Fruit fly (Drosophila melanogaster) whole organism, embryonic: ENCODE results near the gene CG4115.

Experiments
- Abd-B ChIP-seq: fragments of 200-800 bp; sonication (Bioruptor generic); optimal IDR thresholded peaks from 2 replicates; lab custom pipeline; 2018; ENCODE audit warnings: missing biosample characterization, mild to moderate bottlenecking, missing genetic modification characterization, moderate library complexity
- Atf6 ChIP-seq: fragments of 200-800 bp; sonication (Bioruptor generic); IDR thresholded peaks from 2 replicates; pipeline ENCODE4 v1.3.6; 2022; ENCODE audit warnings: missing biosample characterization, missing genetic modification characterization
- BEAF-32 ChIP-seq: fragments of 200-800 bp; sonication (Bioruptor generic); optimal IDR thresholded peaks from 3 replicates; lab custom pipeline; 2017; ENCODE audit warnings: missing biosample characterization, missing genetic modification characterization, mild to moderate bottlenecking, moderate library complexity, missing genetic modification reagents
- CG1024 ChIP-seq: fragments of 200-800 bp; sonication (Bioruptor generic); IDR thresholded peaks from 2 replicates; pipeline ENCODE4 v1.3.6; 2022; ENCODE audit warnings: missing biosample characterization, missing genetic modification characterization
- CG10462 ChIP-seq: fragments of 200-800 bp; sonication (Bioruptor generic); optimal IDR thresholded peaks from 2 replicates; lab custom pipeline; 2016; ENCODE audit warnings: missing biosample characterization, missing genetic modification characterization
- CG10654 ChIP-seq: fragments of 200-800 bp; sonication (Bioruptor generic); optimal IDR thresholded peaks from 2 replicates; lab custom pipeline; 2016; ENCODE audit warnings: missing biosample characterization, missing genetic modification characterization
- CG11695 ChIP-seq: fragments of 200-800 bp; sonication (Bioruptor generic); IDR thresholded peaks from 3 replicates; pipeline ENCODE4 v1.3.6; 2022; ENCODE audit warnings: missing biosample characterization, missing genetic modification characterization
- CG12155 ChIP-seq: fragments of 200-800 bp; sonication (Bioruptor generic); optimal IDR thresholded peaks from 3 replicates; lab custom pipeline; 2016; ENCODE audit warnings: missing biosample characterization, missing genetic modification characterization
- CG12391 ChIP-seq: fragments of 200-800 bp; sonication (Bioruptor generic); optimal IDR thresholded peaks from 3 replicates; lab custom pipeline; 2018; ENCODE audit warnings: missing biosample characterization, mild to moderate bottlenecking, missing genetic modification characterization, moderate library complexity
- CG12769 ChIP-seq: fragments of 200-800 bp; sonication (Bioruptor generic); optimal IDR thresholded peaks from 2 replicates; lab custom pipeline; 2019; ENCODE audit warnings: missing biosample characterization, mild to moderate bottlenecking, missing genetic modification characterization, moderate library complexity
- CG13287 ChIP-seq: fragments of 200-800 bp; sonication (Bioruptor generic); IDR thresholded peaks from 2 replicates; pipeline ENCODE4 v1.3.6; 2022; ENCODE audit warnings: missing biosample characterization, missing genetic modification characterization; ENCODE audit not compliant: partially characterized antibody
- CG14014 ChIP-seq: fragments of 200-800 bp; sonication (Bioruptor generic); IDR thresholded peaks from 2 replicates; pipeline ENCODE4 v1.3.6; 2022; ENCODE audit warnings: missing biosample characterization, missing genetic modification characterization
- CG15601 ChIP-seq: fragments of 200-800 bp; sonication (Bioruptor generic); optimal IDR thresholded peaks from 3 replicates; lab custom pipeline; 2019; ENCODE audit warnings: missing biosample characterization, mild to moderate bottlenecking, missing genetic modification characterization, moderate library complexity
- CG1603 ChIP-seq: fragments of 200-800 bp; sonication (Bioruptor generic); optimal IDR thresholded peaks from 2 replicates; lab custom pipeline; 2019; ENCODE audit warnings: missing biosample characterization, mild to moderate bottlenecking, missing genetic modification characterization, moderate library complexity
- CG16863 ChIP-seq: fragments of 200-800 bp; sonication (Bioruptor generic); optimal IDR thresholded peaks from 3 replicates; lab custom pipeline; 2016; ENCODE audit warnings: missing biosample characterization, missing genetic modification characterization
- CG1832 ChIP-seq: fragments of 200-800 bp; sonication (Bioruptor generic); optimal IDR thresholded peaks from 2 replicates; lab custom pipeline; 2017; ENCODE audit warnings: missing biosample characterization, mild to moderate bottlenecking, missing genetic modification characterization, inconsistent platforms
- CG3065 ChIP-seq: fragments of 200-800 bp; sonication (Bioruptor generic); optimal IDR thresholded peaks from 2 replicates; lab custom pipeline; 2016; ENCODE audit warnings: missing biosample characterization, missing genetic modification characterization
- CG3726 ChIP-seq: fragments of 200-800 bp; sonication (Bioruptor generic); IDR thresholded peaks from 3 replicates; pipeline ENCODE4, ENCODE4 v1.3.6; 2022; ENCODE audit warnings: missing biosample characterization, missing genetic modification characterization
- CG4424 ChIP-seq: fragments of 200-800 bp; sonication (Bioruptor generic); optimal IDR thresholded peaks from 3 replicates; lab custom pipeline; 2016; ENCODE audit warnings: missing biosample characterization, missing genetic modification characterization
- CG4617 ChIP-seq: fragments of 200-800 bp; sonication (Bioruptor generic); optimal IDR thresholded peaks from 3 replicates; lab custom pipeline; 2016; ENCODE audit warnings: missing biosample characterization, missing genetic modification characterization, borderline replicate concordance
- CG4707 ChIP-seq: fragments of 200-800 bp; sonication (Bioruptor generic); optimal IDR thresholded peaks from 2 replicates; lab custom pipeline; 2018; ENCODE audit warnings: missing biosample characterization, mild to moderate bottlenecking, missing genetic modification characterization, moderate library complexity
- CG8478 ChIP-seq: fragments of >200 bp; optimal IDR thresholded peaks from 2 replicates; lab custom pipeline; 2018
- CG9932 ChIP-seq: fragments of 200-800 bp; sonication (Bioruptor generic); IDR thresholded peaks from 2 replicates; pipeline ENCODE4 v1.3.6; 2022; ENCODE audit warnings: missing biosample characterization, missing genetic modification characterization
- D19B ChIP-seq: fragments of 200-800 bp; sonication (Bioruptor generic); optimal IDR thresholded peaks from 2 replicates; lab custom pipeline; 2017; ENCODE audit warnings: missing biosample characterization, mild to moderate bottlenecking, missing genetic modification characterization
- Gsc ChIP-seq: fragments of 200-800 bp; sonication (Bioruptor generic); IDR thresholded peaks from 2 replicates; pipeline ENCODE4 v1.3.6; 2022; ENCODE audit warnings: missing biosample characterization, missing genetic modification characterization
- HLH4C ChIP-seq: fragments of 200-800 bp; sonication (Bioruptor generic); IDR thresholded peaks from 3 replicates; pipeline ENCODE4 v1.3.6; 2022; ENCODE audit warnings: missing biosample characterization, missing genetic modification characterization; ENCODE audit not compliant: partially characterized antibody
- Hand ChIP-seq: fragments of 200-800 bp; sonication (Bioruptor generic); optimal IDR thresholded peaks from 2 replicates; lab custom pipeline; 2017; ENCODE audit warnings: mild to moderate bottlenecking, missing biosample characterization, missing genetic modification reagents, missing genetic modification characterization
- Kr ChIP-seq: fragments of 200-800 bp; sonication (Bioruptor generic); optimal IDR thresholded peaks from 2 replicates; lab custom pipeline; 2017; ENCODE audit warnings: missing biosample characterization, mild to moderate bottlenecking, missing genetic modification characterization
- Ptx1 ChIP-seq: fragments of 200-800 bp; sonication (Bioruptor generic); IDR thresholded peaks from 2 replicates; pipeline ENCODE4 v1.3.6; 2022; ENCODE audit warnings: missing biosample characterization, missing genetic modification characterization
- Ravus ChIP-seq: fragments of 200-800 bp; sonication (Bioruptor generic); IDR thresholded peaks from 2 replicates; pipeline ENCODE4 v1.3.6; 2022; ENCODE audit warnings: missing biosample characterization, missing genetic modification characterization
- cad ChIP-seq: fragments of >200 bp; optimal IDR thresholded peaks from 2 replicates; lab custom pipeline; 2017; ENCODE audit warnings: missing biosample characterization, missing genetic modification characterization
- cg ChIP-seq: fragments of 200-800 bp; sonication (Bioruptor generic); optimal IDR thresholded peaks from 3 replicates; lab custom pipeline; 2019; ENCODE audit warnings: missing biosample characterization, mild to moderate bottlenecking, missing genetic modification characterization, moderate library complexity
- dan ChIP-seq: fragments of 200-800 bp; sonication (Bioruptor generic); IDR thresholded peaks from 2 replicates; pipeline ENCODE4 v1.3.6; 2022; ENCODE audit warnings: missing biosample characterization, missing genetic modification characterization
- disco-r ChIP-seq: fragments of 200-800 bp; sonication (Bioruptor generic); optimal IDR thresholded peaks from 2 replicates; lab custom pipeline; 2016; ENCODE audit warnings: missing biosample characterization, missing genetic modification characterization
- exex ChIP-seq: fragments of 200-800 bp; sonication (Bioruptor generic); optimal IDR thresholded peaks from 4 replicates; lab custom pipeline; 2018; ENCODE audit warnings: missing biosample characterization, mild to moderate bottlenecking, missing genetic modification characterization, moderate library complexity
- fd3F ChIP-seq: fragments of 200-800 bp; sonication (Bioruptor generic); optimal IDR thresholded peaks from 2 replicates; lab custom pipeline; 2018; ENCODE audit warnings: missing biosample characterization, mild to moderate bottlenecking, missing genetic modification characterization, moderate library complexity
- gcm2 ChIP-seq: fragments of 200-800 bp; sonication (Bioruptor generic); optimal IDR thresholded peaks from 2 replicates; lab custom pipeline; 2016; ENCODE audit warnings: missing biosample characterization, missing genetic modification characterization
- grau ChIP-seq: fragments of 200-800 bp; optimal IDR thresholded peaks from 3 replicates; lab custom pipeline; 2019; ENCODE audit warnings: missing biosample characterization, mild to moderate bottlenecking, missing genetic modification characterization, moderate library complexity
- jing ChIP-seq: fragments of 200-800 bp; sonication (Bioruptor generic); optimal IDR thresholded peaks from 2 replicates; lab custom pipeline; 2018; ENCODE audit warnings: missing biosample characterization, mild to moderate bottlenecking, missing genetic modification characterization
- lab ChIP-seq: fragments of 200-800 bp; sonication (Bioruptor generic); optimal IDR thresholded peaks from 3 replicates; lab custom pipeline; 2017; ENCODE audit warnings: missing biosample characterization, missing genetic modification characterization, mild to moderate bottlenecking, moderate library complexity, missing genetic modification reagents
- lola ChIP-seq, 3 experiments: fragments of >200 bp in 2 of 3; fragments of 200-800 bp in 1 of 3; sonication (Bioruptor generic) in 1 of 3; optimal IDR thresholded peaks; 2 replicates each; lab custom pipeline; 2017 to 2019; ENCODE audit warnings: missing biosample characterization in 3 of 3, missing genetic modification characterization in 3 of 3, mild to moderate bottlenecking in 1 of 3, moderate library complexity in 1 of 3
- nom ChIP-seq: fragments of 200-800 bp; sonication (Bioruptor generic); optimal IDR thresholded peaks from 2 replicates; lab custom pipeline; 2017; ENCODE audit warnings: missing biosample characterization, missing genetic modification characterization, mild to moderate bottlenecking, moderate library complexity, missing genetic modification reagents
- odd ChIP-seq: fragments of 200-800 bp; sonication (Bioruptor generic); optimal IDR thresholded peaks from 2 replicates; lab custom pipeline; 2017; ENCODE audit warnings: missing biosample characterization, mild to moderate bottlenecking, missing genetic modification characterization
- pzg ChIP-seq: fragments of 200-800 bp; sonication (Bioruptor generic); optimal IDR thresholded peaks from 3 replicates; lab custom pipeline; 2018; ENCODE audit warnings: missing biosample characterization, mild to moderate bottlenecking, missing genetic modification characterization, moderate library complexity
- sisA ChIP-seq: fragments of 200-800 bp; sonication (Bioruptor generic); IDR thresholded peaks from 2 replicates; pipeline ENCODE4 v1.3.6; 2022; ENCODE audit warnings: missing biosample characterization, missing genetic modification characterization
- stc ChIP-seq: fragments of 200-800 bp; sonication (Bioruptor generic); IDR thresholded peaks from 2 replicates; pipeline ENCODE4 v1.3.6; 2022; ENCODE audit warnings: missing biosample characterization, missing genetic modification characterization
- stwl ChIP-seq: fragments of 200-800 bp; sonication (Bioruptor generic); optimal IDR thresholded peaks from 3 replicates; lab custom pipeline; 2018; ENCODE audit warnings: missing biosample characterization, mild to moderate bottlenecking, missing genetic modification characterization, moderate library complexity
- vvl ChIP-seq: fragments of 200-800 bp; sonication (Bioruptor generic); IDR thresholded peaks from 2 replicates; pipeline ENCODE4 v1.3.6; 2022; ENCODE audit warnings: missing biosample characterization, missing genetic modification characterization
- yki ChIP-seq: fragments of >200 bp; optimal IDR thresholded peaks from 3 replicates; lab custom pipeline; 2018
- zfh1 ChIP-seq: fragments of 200-800 bp; sonication (Bioruptor generic); IDR thresholded peaks from 3 replicates; pipeline ENCODE4 v1.3.6; 2022; ENCODE audit warnings: missing biosample characterization, missing genetic modification characterization

CG4115 gene

dm6 chr3R:12369135-12369792 lies 9.5 kb downstream of the CG4115 start, which contains the start of gene GstD1 (continued):
- no peak for TF ChIP-seq Hand (GFP tag; lab: Kevin White, UChicago)
- peak; percentile 28 for TF ChIP-seq CG12391 (tag; lab: Kevin White, UChicago)
- peak; percentile 51 for TF ChIP-seq Ptx1 (GFP tag; lab: Robert Waterston, UW)
- no peak for TF ChIP-seq Ravus (GFP tag; lab: Robert Waterston, UW)
- TF ChIP-seq cad (GFP tag; lab: Kevin White, UChicago): no peak
- TF ChIP-seq CG13287 (GFP tag; lab: Robert Waterston, UW): peak; percentile 39; the same call in 1 of the 2 replicates
- no peak for TF ChIP-seq pzg (GFP tag; lab: Kevin White, UChicago)
- no peak for TF ChIP-seq BEAF-32
- TF ChIP-seq CG14014: peak; percentile 36; the same call in 1 of the 2 replicates
- TF ChIP-seq nom: peak; percentile 52
- no peak for TF ChIP-seq Kr (GFP tag; lab: Kevin White, UChicago)
- no peak for TF ChIP-seq CG1024
- TF ChIP-seq CG1603 (tag; lab: Kevin White, UChicago): peak; percentile 6
- TF ChIP-seq lab (GFP tag; lab: Kevin White, UChicago): peak; percentile 43
- peak; percentile 43; the same call in 1 of the 2 replicates for TF ChIP-seq Atf6
- TF ChIP-seq dan (GFP tag; lab: Robert Waterston, UW): no peak
- TF ChIP-seq CG4424: peak; percentile 8
- peak; percentile 76 for TF ChIP-seq cg (GFP tag; lab: Kevin White, UChicago)
- 0 out of 3 replicates have a peak, but pooled peaks have one; percentile 10 for TF ChIP-seq CG11695
- no peak for TF ChIP-seq CG1832
- TF ChIP-seq CG4617: no peak
- TF ChIP-seq CG12769: peak; percentile 55
- no peak for TF ChIP-seq odd (GFP tag; lab: Kevin White, UChicago)
- no peak for TF ChIP-seq CG8478 (lab: Kevin White, UChicago)
- TF ChIP-seq CG3726: no peak
- TF ChIP-seq CG3065 (GFP tag; lab: Kevin White, UChicago): peak; percentile 86
- no peak for TF ChIP-seq sisA
- TF ChIP-seq CG15601 (tag; lab: Kevin White, UChicago): no peak
- TF ChIP-seq stc: peak; percentile 52; the same call in 1 of the 2 replicates
- no peak for TF ChIP-seq jing (GFP tag; lab: Kevin White, UChicago)
- no peak for TF ChIP-seq lola (GFP tag; optimal IDR thresholded peaks at IDR 0.05; lab: Kevin White, UChicago)
- TF ChIP-seq CG12155: peak; percentile 42
- no peak for TF ChIP-seq zfh1 (GFP tag; lab: Robert Waterston, UW)
- TF ChIP-seq D19B (GFP tag; lab: Kevin White, UChicago): peak; percentile 33
- TF ChIP-seq grau (tag; lab: Kevin White, UChicago): peak; percentile 46
- peak; percentile 51 for TF ChIP-seq CG9932 (GFP tag; lab: Robert Waterston, UW)
- peak; percentile 44; the same call in 1 of the 2 replicates for TF ChIP-seq vvl (GFP tag; lab: Robert Waterston, UW)
- no peak for TF ChIP-seq CG16863 (GFP tag; lab: Kevin White, UChicago)
- peak; percentile 21 for TF ChIP-seq Abd-B
- TF ChIP-seq CG4707 (GFP tag; lab: Kevin White, UChicago): no peak
- no peak for TF ChIP-seq disco-r (GFP tag; lab: Kevin White, UChicago)
- no peak for TF ChIP-seq CG10462 (GFP tag; lab: Kevin White, UChicago)
- TF ChIP-seq yki: no peak
- TF ChIP-seq exex (tag; lab: Kevin White, UChicago): peak; percentile 18
- no peak for TF ChIP-seq gcm2 (GFP tag; lab: Kevin White, UChicago)
- peak; percentile 42; the same call in 1 of the 3 replicates for TF ChIP-seq HLH4C (GFP tag; lab: Robert Waterston, UW)
- no peak for TF ChIP-seq stwl (tag; lab: Kevin White, UChicago)
- TF ChIP-seq fd3F: peak; percentile 34
- TF ChIP-seq CG10654 (GFP tag; lab: Kevin White, UChicago): peak; percentile 19
- TF ChIP-seq Gsc (GFP tag; lab: Robert Waterston, UW): no peak
